Fruit fly (Drosophila melanogaster) whole organism, adult: Measurements from ENCODE around the gene CG14332.

Source experiments
- CG11617 ChIP-seq: fragments of 200-800 bp; sonication (Bioruptor generic); optimal IDR thresholded peaks from 2 replicates; lab custom pipeline; 2017; ENCODE audit warnings: mild to moderate bottlenecking, missing biosample characterization, missing genetic modification reagents, missing genetic modification characterization
- CG12768 ChIP-seq: fragments of 200-800 bp; sonication (Bioruptor generic); optimal IDR thresholded peaks from 2 replicates; lab custom pipeline; 2017; ENCODE audit warnings: missing biosample characterization, missing genetic modification characterization, mild to moderate bottlenecking, moderate library complexity, missing genetic modification reagents
- CG14711 ChIP-seq: fragments of 200-800 bp; sonication (Bioruptor generic); optimal IDR thresholded peaks from 2 replicates; lab custom pipeline; 2018; ENCODE audit warnings: missing biosample characterization, mild to moderate bottlenecking, missing genetic modification characterization, moderate library complexity
- CG1620 ChIP-seq: fragments of 200-800 bp; sonication (Bioruptor generic); optimal IDR thresholded peaks from 2 replicates; lab custom pipeline; 2016; ENCODE audit warnings: missing biosample characterization, missing genetic modification characterization
- CG33017 ChIP-seq: fragments of 200-800 bp; sonication (Bioruptor generic); optimal IDR thresholded peaks from 2 replicates; lab custom pipeline; 2018; ENCODE audit warnings: missing biosample characterization, mild to moderate bottlenecking, missing genetic modification characterization, moderate library complexity
- CG5204 ChIP-seq: fragments of 200-800 bp; sonication (Bioruptor generic); optimal IDR thresholded peaks from 2 replicates; lab custom pipeline; 2016; ENCODE audit warnings: missing biosample characterization, missing genetic modification characterization
- CG7045 ChIP-seq: fragments of 200-800 bp; sonication (Bioruptor generic); optimal IDR thresholded peaks from 2 replicates; lab custom pipeline; 2017; ENCODE audit warnings: missing biosample characterization, mild to moderate bottlenecking, missing genetic modification characterization
- CG7101 ChIP-seq: fragments of 200-800 bp; sonication (Bioruptor generic); optimal IDR thresholded peaks from 2 replicates; lab custom pipeline; 2018; ENCODE audit warnings: missing biosample characterization, mild to moderate bottlenecking, missing genetic modification characterization, moderate library complexity
- Clk ChIP-seq: fragments of 200-800 bp; sonication (Bioruptor generic); optimal IDR thresholded peaks from 2 replicates; lab custom pipeline; 2017; ENCODE audit warnings: missing biosample characterization, missing genetic modification characterization
- Crg-1 ChIP-seq: fragments of 200-800 bp; sonication (Bioruptor generic); optimal IDR thresholded peaks from 2 replicates; lab custom pipeline; 2016; ENCODE audit warnings: missing biosample characterization, missing genetic modification characterization
- Hr96 ChIP-seq: fragments of 200-800 bp; sonication (Bioruptor generic); optimal IDR thresholded peaks from 2 replicates; lab custom pipeline; 2016; ENCODE audit warnings: missing biosample characterization, missing genetic modification characterization
- Mnt ChIP-seq: fragments of 200-800 bp; sonication (Bioruptor generic); optimal IDR thresholded peaks from 2 replicates; lab custom pipeline; 2016; ENCODE audit warnings: missing biosample characterization, mild to moderate bottlenecking, missing genetic modification characterization
- bab1 ChIP-seq: fragments of 200-800 bp; sonication (Bioruptor generic); optimal IDR thresholded peaks from 3 replicates; lab custom pipeline; 2019; ENCODE audit warnings: missing biosample characterization, mild to moderate bottlenecking, missing genetic modification characterization, moderate library complexity
- cic ChIP-seq: fragments of 200-800 bp; sonication (Bioruptor generic); optimal IDR thresholded peaks from 2 replicates; lab custom pipeline; 2017; ENCODE audit warnings: missing biosample characterization, mild to moderate bottlenecking, missing genetic modification characterization, moderate library complexity
- cnc ChIP-seq, 2 experiments: fragments of >200 bp; optimal IDR thresholded peaks; 2 replicates each; lab custom pipeline; 2017
- kay ChIP-seq: fragments of 200-800 bp; sonication (Bioruptor generic); peaks from one replicate; lab custom pipeline; 2016; ENCODE audit warnings: missing biosample characterization, missing genetic modification characterization, borderline replicate concordance
- ovo ChIP-seq: fragments of 200-800 bp; sonication (Bioruptor generic); optimal IDR thresholded peaks from 2 replicates; lab custom pipeline; 2016; ENCODE audit warnings: missing biosample characterization, missing genetic modification characterization
- pad ChIP-seq: fragments of 200-800 bp; sonication (Bioruptor generic); optimal IDR thresholded peaks from 3 replicates; lab custom pipeline; 2017; ENCODE audit warnings: missing biosample characterization, missing genetic modification characterization, mild to moderate bottlenecking, moderate library complexity, missing genetic modification reagents
- tj ChIP-seq: fragments of 200-800 bp; sonication (Bioruptor generic); optimal IDR thresholded peaks from 3 replicates; lab custom pipeline; 2017; ENCODE audit warnings: missing biosample characterization, mild to moderate bottlenecking, missing genetic modification characterization, moderate library complexity
- toe ChIP-seq: fragments of 200-800 bp; sonication (Bioruptor generic); optimal IDR thresholded peaks from 2 replicates; lab custom pipeline; 2016; ENCODE audit warnings: missing biosample characterization, missing genetic modification characterization

The CG14332 gene

dm6 chr3R:17433117-17433516, 11.1 kb upstream of the CG14332 start:
- TF ChIP-seq toe (GFP tag; lab: Kevin White, UChicago) = no peak

- no peak for TF ChIP-seq cic (GFP tag; lab: Kevin White, UChicago)
- no peak for TF ChIP-seq kay (GFP tag; lab: Kevin White, UChicago)
- no peak for TF ChIP-seq cnc (optimal IDR thresholded peaks at IDR 0.05; lab: Kevin White, UChicago)
- no peak for TF ChIP-seq CG7045 (GFP tag; lab: Kevin White, UChicago)
- no peak for TF ChIP-seq pad
These were observed 8.5 kb upstream of the CG14332 start for dm6 chr3R:17430481-17430880.

- no peak for TF ChIP-seq CG12768 (GFP tag; lab: Kevin White, UChicago)
- TF ChIP-seq CG7045 (GFP tag; lab: Kevin White, UChicago) = no peak
- TF ChIP-seq kay (GFP tag; lab: Kevin White, UChicago) = no peak
- no peak for TF ChIP-seq tj (GFP tag; lab: Kevin White, UChicago)
- no peak for TF ChIP-seq Crg-1 (GFP tag; lab: Kevin White, UChicago)
- no peak for TF ChIP-seq toe (GFP tag; lab: Kevin White, UChicago)
These were observed 4.3 kb upstream of the CG14332 start for dm6 chr3R:17426265-17426664.

- no peak for TF ChIP-seq CG7101 (tag; lab: Kevin White, UChicago)
- no peak for TF ChIP-seq CG12768 (GFP tag; lab: Kevin White, UChicago)
- no peak for TF ChIP-seq CG1620 (GFP tag; lab: Kevin White, UChicago)
- no peak for TF ChIP-seq Clk
- no peak for TF ChIP-seq CG33017 (tag; lab: Kevin White, UChicago)
- TF ChIP-seq CG5204 (GFP tag; lab: Kevin White, UChicago) = no peak
- TF ChIP-seq Mnt (GFP tag; lab: Kevin White, UChicago) = no peak
- no peak for TF ChIP-seq ovo (GFP tag; lab: Kevin White, UChicago)
- TF ChIP-seq CG14711 (tag; lab: Kevin White, UChicago) = no peak
These were observed 3.5 kb upstream of the CG14332 start, which contains the start of gene cysu for dm6 chr3R:17425417-17425915. cysu (plus strand) TSS chr3R:17425768.

dm6 chr3R:17420338-17420737, 1.7 kb downstream of the CG14332 start, which contains the start of gene CG42835:
CG42835 (plus strand) TSS chr3R:17420638.
- TF ChIP-seq cnc (optimal IDR thresholded peaks at IDR 0.05; lab: Kevin White, UChicago) = no peak
- TF ChIP-seq CG7045 (GFP tag; lab: Kevin White, UChicago) = no peak
- TF ChIP-seq CG5204 (GFP tag; lab: Kevin White, UChicago) = no peak
- TF ChIP-seq Hr96 (GFP tag; lab: Kevin White, UChicago) = no peak

- TF ChIP-seq CG5204 (GFP tag; lab: Kevin White, UChicago) (no peak), ovo (GFP tag; lab: Kevin White, UChicago) (no peak), Hr96 (GFP tag; lab: Kevin White, UChicago) (no peak), CG14711 (tag; lab: Kevin White, UChicago) (no peak), tj (GFP tag; lab: Kevin White, UChicago) (no peak), CG7045 (GFP tag; lab: Kevin White, UChicago) (no peak), CG12768 (GFP tag; lab: Kevin White, UChicago) (no peak), CG33017 (tag; lab: Kevin White, UChicago) (no peak), pad (no peak), cic (GFP tag; lab: Kevin White, UChicago) (no peak), Clk (no peak), Crg-1 (GFP tag; lab: Kevin White, UChicago) (no peak), CG11617 (no peak), toe (GFP tag; lab: Kevin White, UChicago) (no peak), CG1620 (GFP tag; lab: Kevin White, UChicago) (no peak), kay (GFP tag; lab: Kevin White, UChicago) (no peak), bab1 (GFP tag; lab: Kevin White, UChicago) (no peak), cnc (optimal IDR thresholded peaks at IDR 0.05; lab: Kevin White, UChicago) (no peak), CG7101 (tag; lab: Kevin White, UChicago) (no peak)
These were observed 3.5 kb downstream of the CG14332 start, which contains the start of gene CG42834 for dm6 chr3R:17418459-17418858. CG42834 (plus strand) TSS chr3R:17418759.

- TF ChIP-seq Clk (no peak), CG1620 (GFP tag; lab: Kevin White, UChicago) (no peak), CG11617 (no peak), cic (GFP tag; lab: Kevin White, UChicago) (no peak), cnc (optimal IDR thresholded peaks at IDR 0.05; lab: Kevin White, UChicago) (no peak), Mnt (GFP tag; lab: Kevin White, UChicago) (no peak), CG12768 (GFP tag; lab: Kevin White, UChicago) (no peak)
These were observed 4.8 kb downstream of the CG14332 start, which contains the start of gene CG33333 for dm6 chr3R:17417167-17417566. CG33333 (plus strand) TSS chr3R:17417467.
